Fruit fly (Drosophila melanogaster): Measurements from ENCODE around the gene IntS12.

The IntS12 gene

DNA sequence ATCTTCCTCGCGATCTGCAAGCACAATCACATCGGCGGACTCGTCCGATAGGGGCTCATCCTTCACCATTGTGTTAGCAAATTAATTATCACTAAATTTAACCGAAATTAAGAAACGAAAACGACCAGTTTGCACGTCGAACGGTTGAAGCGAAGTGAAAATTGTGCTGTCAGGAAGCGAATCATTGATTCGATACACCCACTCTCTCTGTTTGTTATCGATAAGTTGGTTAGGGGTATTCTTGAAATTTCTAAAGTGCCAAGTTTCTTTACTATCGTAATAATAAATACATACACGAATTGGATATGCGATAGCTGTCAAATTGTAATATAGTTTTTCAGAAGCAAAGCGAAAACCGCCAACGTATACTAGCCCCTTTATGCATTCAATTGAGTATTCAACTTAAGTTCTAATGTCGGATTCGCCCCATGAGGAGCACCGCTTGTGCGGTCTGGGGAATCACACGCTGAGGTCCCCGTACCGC lies 12.4 kb downstream of the IntS12 start, which contains the start of gene Rb97D (continued):
- TF ChIP-seq Sox102F (GFP tag; optimal IDR thresholded peaks at IDR 0.05) (peak; percentile 55), CG12219 (GFP tag; optimal IDR thresholded peaks at IDR 0.05) (peak; percentile 62), Nf-YA (GFP tag; IDR thresholded peaks at IDR 0.05) (no peak), CG6854 (GFP tag; optimal IDR thresholded peaks at IDR 0.05) (no peak), CG16863 (GFP tag; optimal IDR thresholded peaks at IDR 0.05) (peak; percentile 60), sr (GFP tag; IDR thresholded peaks at IDR 0.05) (peak; percentile 6; the same call in 2 of the 3 replicates), CG7928 (GFP tag; optimal IDR thresholded peaks at IDR 0.05) (peak; percentile 23), amos (GFP tag; IDR thresholded peaks at IDR 0.05; ENCODE audit: partially characterized antibody) (peak; percentile 82), CG4707 (GFP tag; optimal IDR thresholded peaks at IDR 0.05) (no peak), CG3163 (GFP tag; optimal IDR thresholded peaks at IDR 0.05) (peak; percentile 34), CG2712 (tag; optimal IDR thresholded peaks at IDR 0.05) (peak; percentile 79), CG5180 (GFP tag; optimal IDR thresholded peaks at IDR 0.05) (peak; percentile 65), CG7271 (tag; optimal IDR thresholded peaks at IDR 0.05) (no peak), gt (GFP tag; IDR thresholded peaks at IDR 0.05) (no peak), Sry-β (GFP tag; optimal IDR thresholded peaks at IDR 0.05) (peak; percentile 7), zfh1 (GFP tag; IDR thresholded peaks at IDR 0.05) (peak; percentile 75; the same call in 2 of the 3 replicates), sna (GFP tag; IDR thresholded peaks at IDR 0.05; ENCODE audit: partially characterized antibody) (peak; percentile 91), Eip74EF (GFP tag; optimal IDR thresholded peaks at IDR 0.05) (peak in 1 of 2 experiments; percentile 66), usp (GFP tag; optimal IDR thresholded peaks at IDR 0.05) (no peak), CG11695 (GFP tag; IDR thresholded peaks at IDR 0.05) (peak; percentile 64; the same call in 2 of the 3 replicates), CG34422 (GFP tag; IDR thresholded peaks at IDR 0.05) (peak; percentile 55; the same call in 2 of the 3 replicates), CG17802 (tag; optimal IDR thresholded peaks at IDR 0.05) (peak; percentile 36), jing (GFP tag; optimal IDR thresholded peaks at IDR 0.05) (peak; percentile 5), Myb (GFP tag; optimal IDR thresholded peaks at IDR 0.05) (peak; percentile 50), CG14441 (GFP tag; IDR thresholded peaks at IDR 0.05) (peak; percentile 63), E2f2 (GFP tag; IDR thresholded peaks at IDR 0.05) (peak; percentile 50), cad (GFP tag; optimal IDR thresholded peaks at IDR 0.05) (no peak), CG5245 (GFP tag; optimal IDR thresholded peaks at IDR 0.05) (peak; percentile 55), rib (GFP tag; IDR thresholded peaks at IDR 0.05) (no peak), Hmr (GFP tag; optimal IDR thresholded peaks at IDR 0.05) (peak; percentile 69), CG4730 (GFP tag; IDR thresholded peaks at IDR 0.05) (peak; percentile 39; the same call in 1 of the 2 replicates), sim (GFP tag; IDR thresholded peaks at IDR 0.05) (no peak), CG18011 (GFP tag; optimal IDR thresholded peaks at IDR 0.05) (peak; percentile 62), Optix (GFP tag; IDR thresholded peaks at IDR 0.05) (peak; percentile 52; the same call in 1 of the 3 replicates), CG6689 (GFP tag; IDR thresholded peaks at IDR 0.05) (peak; percentile 71), CG30431 (GFP tag; optimal IDR thresholded peaks at IDR 0.05) (no peak), al (GFP tag; IDR thresholded peaks at IDR 0.05) (peak; percentile 4; the same call in 1 of the 2 replicates), CG13775 (GFP tag; optimal IDR thresholded peaks at IDR 0.05) (peak; percentile 44), kah (GFP tag; optimal IDR thresholded peaks at IDR 0.05) (peak; percentile 6), jumu (GFP tag; optimal IDR thresholded peaks at IDR 0.05) (peak; percentile 29), nom (GFP tag; optimal IDR thresholded peaks at IDR 0.05) (peak; percentile 54), Ptx1 (GFP tag; IDR thresholded peaks at IDR 0.05) (peak; percentile 79), otp (GFP tag; IDR thresholded peaks at IDR 0.05) (peak; percentile 53; the same call in 1 of the 3 replicates), lbe (GFP tag; optimal IDR thresholded peaks at IDR 0.05) (peak; percentile 41), CkIIα-i1 (GFP tag; IDR thresholded peaks at IDR 0.05) (no peak), sob (GFP tag; IDR thresholded peaks at IDR 0.05) (peak; percentile 78), CG1233 (GFP tag; optimal IDR thresholded peaks at IDR 0.05) (peak; percentile 31), ken (GFP tag; IDR thresholded peaks at IDR 0.05) (peak; percentile 69; the same call in 1 of the 3 replicates), Mes4 (GFP tag; optimal IDR thresholded peaks at IDR 0.05) (peak; percentile 46), gsb-n (tag; optimal IDR thresholded peaks at IDR 0.05) (peak; percentile 89)

All from whole organism, embryonic.